Worm (Caenorhabditis elegans) whole organism, late embryonic: Measurements from ENCODE around the gene srsx-35.

Source experiments
- C08G9.2 ChIP-seq: sonication (generic microtip); optimal IDR thresholded peaks from 2 replicates; lab custom pipeline; 2016; ENCODE audit warnings: mild to moderate bottlenecking, missing genetic modification characterization, moderate library complexity, missing compliant biosample characterization
- C38D4.7 ChIP-seq: fragments of 200-800 bp; sonication (Bioruptor generic); optimal IDR thresholded peaks from 2 replicates; lab custom pipeline; 2018; ENCODE audit warnings: mild to moderate bottlenecking, missing genetic modification characterization, moderate library complexity, missing compliant biosample characterization
- F13H6.1 ChIP-seq: sonication (generic microtip); optimal IDR thresholded peaks from 2 replicates; lab custom pipeline; 2016; ENCODE audit warnings: missing genetic modification characterization, missing compliant biosample characterization
- K02D7.2 ChIP-seq: sonication (generic microtip); optimal IDR thresholded peaks from 2 replicates; lab custom pipeline; 2017; ENCODE audit warnings: mild to moderate bottlenecking, missing genetic modification characterization, missing compliant biosample characterization
- T23F11.4 ChIP-seq: fragments of 200-800 bp; sonication (Bioruptor generic); optimal IDR thresholded peaks from 2 replicates; lab custom pipeline; 2018; ENCODE audit warnings: mild to moderate bottlenecking, missing genetic modification characterization, missing compliant biosample characterization
- Y22D7AL.16 ChIP-seq: sonication (generic microtip); optimal IDR thresholded peaks from 2 replicates; lab custom pipeline; 2016; ENCODE audit warnings: missing genetic modification characterization, missing compliant biosample characterization
- ama-1 ChIP-seq: fragments of 150-350 bp; optimal IDR thresholded peaks from 2 replicates; lab custom pipeline; 2014
- ceh-30 ChIP-seq: fragments of 150-350 bp; optimal IDR thresholded peaks from 2 replicates; lab custom pipeline; 2014; ENCODE audit warnings: missing biosample characterization, missing genetic modification characterization
- ceh-45 ChIP-seq: fragments of 200-800 bp; sonication (Bioruptor generic); IDR thresholded peaks from 2 replicates; pipeline ENCODE4 v1.3.6; 2022; ENCODE audit warnings: missing genetic modification reagents, missing genetic modification characterization, missing compliant biosample characterization
- ceh-6 ChIP-seq: fragments of 200-800 bp; sonication (Bioruptor generic); optimal IDR thresholded peaks from 2 replicates; lab custom pipeline; 2018; ENCODE audit warnings: mild to moderate bottlenecking, missing genetic modification characterization, missing compliant biosample characterization
- dmd-4 ChIP-seq: sonication (generic microtip); optimal IDR thresholded peaks from 2 replicates; lab custom pipeline; 2016; ENCODE audit warnings: borderline replicate concordance, missing genetic modification characterization, missing compliant biosample characterization
- elt-2 ChIP-seq: sonication (generic microtip); optimal IDR thresholded peaks from 2 replicates; lab custom pipeline; 2016; ENCODE audit warnings: missing genetic modification reagents, missing genetic modification characterization, missing compliant biosample characterization
- elt-4 ChIP-seq: sonication (generic microtip); optimal IDR thresholded peaks from 2 replicates; lab custom pipeline; 2016; ENCODE audit warnings: missing genetic modification characterization, missing compliant biosample characterization
- gmeb-2 ChIP-seq: sonication (generic microtip); optimal IDR thresholded peaks from 2 replicates; lab custom pipeline; 2016; ENCODE audit warnings: missing genetic modification characterization, inconsistent platforms, missing compliant biosample characterization
- hlh-13 ChIP-seq: fragments of 200-800 bp; sonication (Bioruptor generic); optimal IDR thresholded peaks from 2 replicates; lab custom pipeline; 2018; ENCODE audit warnings: mild to moderate bottlenecking, missing genetic modification characterization, missing compliant biosample characterization
- hlh-15 ChIP-seq: sonication (generic microtip); optimal IDR thresholded peaks from 2 replicates; lab custom pipeline; 2016; ENCODE audit warnings: missing genetic modification characterization, missing compliant biosample characterization
- hlh-30 ChIP-seq: sonication (generic microtip); optimal IDR thresholded peaks from 2 replicates; lab custom pipeline; 2017; ENCODE audit warnings: antibody characterized with exemption, missing genetic modification characterization, missing compliant biosample characterization; ENCODE audit not compliant: insufficient read depth
- hlh-6 ChIP-seq: sonication (generic microtip); optimal IDR thresholded peaks from 2 replicates; lab custom pipeline; 2016; ENCODE audit warnings: missing genotype, missing genetic modification characterization, missing compliant biosample characterization
- hlh-8 ChIP-seq: sonication (generic microtip); optimal IDR thresholded peaks from 2 replicates; lab custom pipeline; 2016; ENCODE audit warnings: missing genotype, missing genetic modification characterization, missing compliant biosample characterization
- lim-6 ChIP-seq: sonication (generic microtip); optimal IDR thresholded peaks from 2 replicates; lab custom pipeline; 2016; ENCODE audit warnings: missing genetic modification characterization, missing compliant biosample characterization
- madf-2 ChIP-seq: sonication (generic microtip); optimal IDR thresholded peaks from 2 replicates; lab custom pipeline; 2017; ENCODE audit warnings: missing genetic modification characterization, missing compliant biosample characterization
- mec-3 ChIP-seq: sonication (generic microtip); optimal IDR thresholded peaks from 2 replicates; lab custom pipeline; 2016; ENCODE audit warnings: borderline replicate concordance, missing genetic modification characterization, missing compliant biosample characterization
- nfya-1 ChIP-seq: sonication (generic microtip); optimal IDR thresholded peaks from 2 replicates; lab custom pipeline; 2017; ENCODE audit warnings: missing genetic modification characterization, mild to moderate bottlenecking, missing compliant biosample characterization, antibody characterized with exemption, moderate library complexity
- npax-4 ChIP-seq: sonication (generic microtip); optimal IDR thresholded peaks from 2 replicates; lab custom pipeline; 2016; ENCODE audit warnings: missing genetic modification characterization, missing compliant biosample characterization
- odd-2 ChIP-seq: sonication (generic microtip); optimal IDR thresholded peaks from 2 replicates; lab custom pipeline; 2017; ENCODE audit warnings: antibody characterized with exemption, mild to moderate bottlenecking, missing genetic modification characterization, missing compliant biosample characterization
- pag-3 ChIP-seq: sonication (generic microtip); optimal IDR thresholded peaks from 2 replicates; lab custom pipeline; 2016; ENCODE audit warnings: missing compliant biosample characterization, missing genetic modification characterization, borderline replicate concordance
- pha-2 ChIP-seq: sonication (generic microtip); optimal IDR thresholded peaks from 2 replicates; lab custom pipeline; 2017; ENCODE audit warnings: mild to moderate bottlenecking, missing genetic modification characterization, missing compliant biosample characterization
- pha-4 ChIP-seq: fragments of 150-350 bp; optimal IDR thresholded peaks from 2 replicates; lab custom pipeline; 2018; ENCODE audit warnings: missing biosample characterization, missing genetic modification reagents, missing genetic modification characterization
- pros-1 ChIP-seq: fragments of 150-350 bp; optimal IDR thresholded peaks from 2 replicates; lab custom pipeline; 2014; ENCODE audit warnings: missing biosample characterization, missing genetic modification reagents, missing genetic modification characterization
- ref-2 ChIP-seq: sonication (generic microtip); optimal IDR thresholded peaks from 2 replicates; lab custom pipeline; 2016; ENCODE audit warnings: missing genetic modification characterization, missing compliant biosample characterization
- rnt-1 ChIP-seq: sonication (generic microtip); optimal IDR thresholded peaks from 2 replicates; lab custom pipeline; 2016; ENCODE audit warnings: missing genetic modification characterization, missing compliant biosample characterization
- sdc-2 ChIP-seq: sonication (generic microtip); optimal IDR thresholded peaks from 2 replicates; lab custom pipeline; 2016; ENCODE audit warnings: missing genotype, missing genetic modification characterization, missing compliant biosample characterization
- sox-2 ChIP-seq: fragments of 200-800 bp; sonication (Bioruptor generic); IDR thresholded peaks from 2 replicates; pipeline ENCODE4 v1.3.6; 2022; ENCODE audit warnings: missing genetic modification reagents, missing genetic modification characterization, missing compliant biosample characterization
- sox-4 ChIP-seq: sonication (generic microtip); optimal IDR thresholded peaks from 2 replicates; lab custom pipeline; 2017; ENCODE audit warnings: mild to moderate bottlenecking, missing genetic modification characterization, inconsistent platforms, missing compliant biosample characterization
- syd-9 ChIP-seq: sonication (generic microtip); optimal IDR thresholded peaks from 2 replicates; lab custom pipeline; 2016; ENCODE audit warnings: mild to moderate bottlenecking, missing genetic modification characterization, moderate library complexity, missing compliant biosample characterization
- tbx-2 ChIP-seq: sonication (generic microtip); optimal IDR thresholded peaks from 2 replicates; lab custom pipeline; 2016; ENCODE audit warnings: missing genetic modification characterization, missing compliant biosample characterization
- ttx-3 ChIP-seq: sonication (generic microtip); optimal IDR thresholded peaks from 2 replicates; lab custom pipeline; 2016; ENCODE audit warnings: missing genetic modification reagents, missing genetic modification characterization, missing compliant biosample characterization
- unc-3 ChIP-seq, 2 experiments: fragments of 200-800 bp in 1 of 2; sonication (Bioruptor generic) in 1 of 2; sonication (generic microtip) in 1 of 2; conservative IDR thresholded peaks in 1 of 2; optimal IDR thresholded peaks in 1 of 2; 2 replicates each; pipeline versions ENCODE4 v1.3.6 to Lab custom; 2016 to 2022; ENCODE audit warnings: missing compliant biosample characterization in 2 of 2, missing genetic modification characterization in 2 of 2, missing genetic modification reagents in 1 of 2
- unc-42 ChIP-seq: sonication (generic microtip); optimal IDR thresholded peaks from 2 replicates; lab custom pipeline; 2016; ENCODE audit warnings: missing genotype, missing genetic modification characterization, missing compliant biosample characterization
- unc-55 ChIP-seq: sonication (generic microtip); optimal IDR thresholded peaks from 2 replicates; lab custom pipeline; 2017; ENCODE audit warnings: missing biosample characterization, missing genetic modification reagents, missing genetic modification characterization
- unc-86 ChIP-seq: sonication (generic microtip); optimal IDR thresholded peaks from 2 replicates; lab custom pipeline; 2016; ENCODE audit warnings: missing genetic modification characterization, missing compliant biosample characterization
- ztf-16 ChIP-seq: sonication (generic microtip); optimal IDR thresholded peaks from 2 replicates; lab custom pipeline; 2017; ENCODE audit warnings: missing genetic modification characterization, missing compliant biosample characterization

The srsx-35 gene

ce11 chrV:20727458-20727857, 46.2 kb downstream of the srsx-35 start:
- TF ChIP-seq syd-9 = no peak
- no peak for TF ChIP-seq ama-1 (lab: Kevin White, UChicago)
- no peak for TF ChIP-seq lim-6
- no peak for TF ChIP-seq hlh-13 (GFP tag; lab: Kevin White, UChicago)
- no peak for TF ChIP-seq elt-4
- TF ChIP-seq Y22D7AL.16 (tag; lab: Kevin White, UChicago) = no peak
- TF ChIP-seq sdc-2 = no peak
- TF ChIP-seq pros-1 (tag; lab: Kevin White, UChicago) = no peak
- TF ChIP-seq unc-86 = no peak
- no peak for TF ChIP-seq ref-2
- no peak for TF ChIP-seq ceh-6
- no peak for TF ChIP-seq npax-4 (tag; lab: Kevin White, UChicago)
- no peak for TF ChIP-seq ceh-45 (GFP tag; lab: Robert Waterston, UW)
- no peak for TF ChIP-seq C38D4.7 (GFP tag; lab: Kevin White, UChicago)
- no peak for TF ChIP-seq odd-2 (tag; lab: Kevin White, UChicago)
- TF ChIP-seq ttx-3 (tag; lab: Kevin White, UChicago) = no peak
- no peak for TF ChIP-seq elt-2 (tag; lab: Kevin White, UChicago)
- TF ChIP-seq pha-4 (tag; lab: Kevin White, UChicago) = no peak
- TF ChIP-seq unc-3 (GFP tag; conservative IDR thresholded peaks at IDR 0.05; lab: Robert Waterston, UW) = no peak
- TF ChIP-seq unc-3 (tag; optimal IDR thresholded peaks at IDR 0.05; lab: Kevin White, UChicago) = no peak
- no peak for TF ChIP-seq hlh-6 (tag; lab: Kevin White, UChicago)

ce11 chrV:20728763-20729350, 47.6 kb downstream of the srsx-35 start, which contains the start of gene ipla-3:
Gene ipla-3, minus strand, starts transcription at chrV:20729272.
- TF ChIP-seq ztf-16 (tag; lab: Kevin White, UChicago) (no peak), sdc-2 (no peak), pag-3 (no peak), mec-3 (no peak), tbx-2 (peak; percentile 23), pha-4 (tag; lab: Kevin White, UChicago) (no peak), sox-4 (tag; lab: Kevin White, UChicago) (no peak), gmeb-2 (tag; lab: Kevin White, UChicago) (no peak), unc-42 (tag; lab: Kevin White, UChicago) (no peak), dmd-4 (tag; lab: Kevin White, UChicago) (no peak), hlh-30 (tag; lab: Kevin White, UChicago) (no peak), madf-2 (tag; lab: Kevin White, UChicago) (no peak), pha-2 (peak; percentile 71), K02D7.2 (tag; lab: Kevin White, UChicago) (no peak), sox-2 (GFP tag; lab: Robert Waterston, UW) (peak; percentile 79), nfya-1 (tag; lab: Kevin White, UChicago) (peak; percentile 7), rnt-1 (peak; percentile 17), elt-2 (tag; lab: Kevin White, UChicago) (peak; percentile 19), C08G9.2 (tag; lab: Kevin White, UChicago) (no peak), unc-55 (GFP tag; lab: Kevin White, UChicago) (peak; percentile 63), T23F11.4 (GFP tag; lab: Kevin White, UChicago) (no peak), hlh-15 (no peak), F13H6.1 (no peak)

- no peak for TF ChIP-seq mec-3
- no peak for TF ChIP-seq ceh-30 (tag; lab: Kevin White, UChicago)
- no peak for TF ChIP-seq hlh-8 (tag; lab: Kevin White, UChicago)
- TF ChIP-seq unc-42 (tag; lab: Kevin White, UChicago) = no peak
- TF ChIP-seq Y22D7AL.16 (tag; lab: Kevin White, UChicago) = no peak
- TF ChIP-seq hlh-15 = no peak
- TF ChIP-seq rnt-1 = no peak
These were observed 50.6 kb downstream of the srsx-35 start, which contains the start of gene srxa-1 for ce11 chrV:20731787-20732186. Gene srxa-1, plus strand, starts transcription at chrV:20732087.
